Fruit fly (Drosophila melanogaster) Kc167 (cell line): ENCODE results near the gene CG7430.

Experiments
- Myc ChIP-seq: fragments of >200 bp; optimal IDR thresholded peaks from 2 replicates; lab custom pipeline; 2017; ENCODE audit warnings: missing external identifiers
- Sin3A ChIP-seq: fragments of >200 bp; optimal IDR thresholded peaks from 2 replicates; lab custom pipeline; 2018; ENCODE audit warnings: missing external identifiers
- h ChIP-seq: fragments of >200 bp; optimal IDR thresholded peaks from 3 replicates; lab custom pipeline; 2018; ENCODE audit warnings: missing external identifiers
- insv ChIP-seq: fragments of >200 bp; optimal IDR thresholded peaks from 3 replicates; lab custom pipeline; 2018; ENCODE audit warnings: missing external identifiers
- psq ChIP-seq: fragments of >200 bp; optimal IDR thresholded peaks from 2 replicates; lab custom pipeline; 2017; ENCODE audit warnings: missing external identifiers
- ttk ChIP-seq: sonication (Bioruptor generic); optimal IDR thresholded peaks from 2 replicates; lab custom pipeline; 2017; ENCODE audit warnings: missing external identifiers

- TF ChIP-seq insv = no peak
- TF ChIP-seq psq (lab: Kevin White, UChicago) = no peak
- no peak for TF ChIP-seq Sin3A (lab: Kevin White, UChicago)
- no peak for TF ChIP-seq h (lab: Kevin White, UChicago)
- TF ChIP-seq ttk = no peak
- TF ChIP-seq Myc (lab: Kevin White, UChicago) = no peak
These were observed 49.2 kb upstream of the CG7430 start, which contains the start of gene CG42816 for dm6 chr3L:17797494-17797893.
